Fruit fly (Drosophila melanogaster) whole organism, embryonic: ENCODE data around the gene CG43800.

Experiments
- Adf1 ChIP-seq: fragments of 200-800 bp; sonication (Bioruptor generic); IDR thresholded peaks from 2 replicates; pipeline ENCODE4 v1.3.6; 2022; ENCODE audit warnings: missing biosample characterization, missing genetic modification characterization
- Asciz ChIP-seq: fragments of 200-800 bp; sonication (Bioruptor generic); optimal IDR thresholded peaks from 2 replicates; lab custom pipeline; 2017; ENCODE audit warnings: missing biosample characterization, mild to moderate bottlenecking, missing genetic modification characterization, missing genetic modification reagents
- Blimp-1 ChIP-seq: fragments of 200-800 bp; sonication (Bioruptor generic); optimal IDR thresholded peaks from 3 replicates; lab custom pipeline; 2018; ENCODE audit warnings: missing biosample characterization, missing genetic modification characterization, mild to moderate bottlenecking, moderate library complexity, missing genetic modification reagents
- CG10543 ChIP-seq: fragments of 200-800 bp; sonication (Bioruptor generic); optimal IDR thresholded peaks from 3 replicates; lab custom pipeline; 2017; ENCODE audit warnings: missing biosample characterization, mild to moderate bottlenecking, missing genetic modification characterization, moderate library complexity
- CG10979 ChIP-seq: fragments of 200-800 bp; sonication (Bioruptor generic); optimal IDR thresholded peaks from 2 replicates; lab custom pipeline; 2018; ENCODE audit warnings: missing biosample characterization, mild to moderate bottlenecking, missing genetic modification characterization, moderate library complexity
- CG13424 ChIP-seq: fragments of 200-800 bp; sonication (Bioruptor generic); optimal IDR thresholded peaks from 2 replicates; lab custom pipeline; 2019; ENCODE audit warnings: missing biosample characterization, mild to moderate bottlenecking, missing genetic modification characterization, moderate library complexity
- CG15601 ChIP-seq: fragments of 200-800 bp; sonication (Bioruptor generic); optimal IDR thresholded peaks from 3 replicates; lab custom pipeline; 2019; ENCODE audit warnings: missing biosample characterization, mild to moderate bottlenecking, missing genetic modification characterization, moderate library complexity
- CG17361 ChIP-seq: fragments of 200-800 bp; sonication (Bioruptor generic); IDR thresholded peaks from 3 replicates; pipeline ENCODE4 v1.3.6; 2022; ENCODE audit warnings: missing biosample characterization, missing genetic modification characterization
- CG18262 ChIP-seq: fragments of 200-800 bp; optimal IDR thresholded peaks from 3 replicates; lab custom pipeline; 2019; ENCODE audit warnings: missing biosample characterization, mild to moderate bottlenecking, missing genetic modification characterization, moderate library complexity
- CG18764 ChIP-seq: fragments of 200-800 bp; sonication (Bioruptor generic); optimal IDR thresholded peaks from 3 replicates; lab custom pipeline; 2016; ENCODE audit warnings: missing biosample characterization, missing genetic modification characterization
- CG2712 ChIP-seq: fragments of 200-800 bp; optimal IDR thresholded peaks from 3 replicates; lab custom pipeline; 2019; ENCODE audit warnings: missing biosample characterization, mild to moderate bottlenecking, missing genetic modification characterization, moderate library complexity
- CG33213 ChIP-seq: fragments of 200-800 bp; sonication (Bioruptor generic); optimal IDR thresholded peaks from 3 replicates; lab custom pipeline; 2016; ENCODE audit warnings: missing biosample characterization, missing genetic modification characterization
- CG33557 ChIP-seq: fragments of 200-800 bp; sonication (Bioruptor generic); optimal IDR thresholded peaks from 2 replicates; lab custom pipeline; 2019; ENCODE audit warnings: missing biosample characterization, mild to moderate bottlenecking, missing genetic modification characterization, moderate library complexity
- CG4404 ChIP-seq: fragments of 200-800 bp; sonication (Bioruptor generic); IDR thresholded peaks from 2 replicates; pipeline ENCODE4 v1.3.6; 2022; ENCODE audit warnings: missing biosample characterization, missing genetic modification characterization
- CG4730 ChIP-seq: fragments of 200-800 bp; sonication (Bioruptor generic); IDR thresholded peaks from 2 replicates; pipeline ENCODE4 v1.3.6; 2022; ENCODE audit warnings: missing biosample characterization, missing genetic modification characterization
- CG5953 ChIP-seq: fragments of 200-800 bp; sonication (Bioruptor generic); IDR thresholded peaks from 2 replicates; pipeline ENCODE4 v1.3.6; 2022; ENCODE audit warnings: missing biosample characterization, missing genetic modification characterization
- CG6689 ChIP-seq: fragments of 200-800 bp; sonication (Bioruptor generic); IDR thresholded peaks from 2 replicates; pipeline ENCODE4 v1.3.6; 2022; ENCODE audit warnings: missing biosample characterization, missing genetic modification characterization
- CG6791 ChIP-seq: fragments of 200-800 bp; sonication (Bioruptor generic); IDR thresholded peaks from 3 replicates; pipeline ENCODE4 v1.3.6; 2022; ENCODE audit warnings: missing biosample characterization, missing genetic modification characterization; ENCODE audit not compliant: partially characterized antibody
- CG8089 ChIP-seq: fragments of 200-800 bp; sonication (Bioruptor generic); optimal IDR thresholded peaks from 3 replicates; lab custom pipeline; 2016; ENCODE audit warnings: missing biosample characterization, missing genetic modification characterization
- CG8944 ChIP-seq: fragments of 200-800 bp; sonication (Bioruptor generic); optimal IDR thresholded peaks from 3 replicates; lab custom pipeline; 2016; ENCODE audit warnings: missing biosample characterization, missing genetic modification characterization
- CG9727 ChIP-seq: fragments of 200-800 bp; sonication (Bioruptor generic); optimal IDR thresholded peaks from 3 replicates; lab custom pipeline; 2017; ENCODE audit warnings: missing biosample characterization, mild to moderate bottlenecking, missing genetic modification characterization
- Chrac-16 ChIP-seq: fragments of 200-800 bp; sonication (Bioruptor generic); optimal IDR thresholded peaks from 3 replicates; lab custom pipeline; 2016; ENCODE audit warnings: missing biosample characterization, missing genetic modification characterization
- Dip2 ChIP-seq: fragments of 200-800 bp; sonication (Bioruptor generic); IDR thresholded peaks from 2 replicates; pipeline ENCODE4 v1.3.6; 2022; ENCODE audit warnings: missing biosample characterization, missing genetic modification characterization
- Doc3 ChIP-seq: fragments of 200-800 bp; sonication (Bioruptor generic); IDR thresholded peaks from 3 replicates; pipeline ENCODE4 v1.3.6; 2022; ENCODE audit warnings: missing biosample characterization, missing genetic modification characterization; ENCODE audit not compliant: partially characterized antibody
- NK7.1 ChIP-seq: fragments of 200-800 bp; sonication (Bioruptor generic); optimal IDR thresholded peaks from 3 replicates; lab custom pipeline; 2016; ENCODE audit warnings: missing biosample characterization, missing genetic modification characterization
- TFAM ChIP-seq: fragments of 200-800 bp; sonication (Bioruptor generic); optimal IDR thresholded peaks from 2 replicates; lab custom pipeline; 2017; ENCODE audit warnings: missing biosample characterization, missing genetic modification characterization, inconsistent platforms
- Xrp1 ChIP-seq: fragments of 200-800 bp; sonication (Bioruptor generic); IDR thresholded peaks from 2 replicates; pipeline ENCODE4 v1.3.6; 2022; ENCODE audit warnings: missing biosample characterization, missing genetic modification characterization
- ato ChIP-seq: fragments of 200-800 bp; sonication (Bioruptor generic); IDR thresholded peaks from 2 replicates; pipeline ENCODE4 v1.3.6; 2022; ENCODE audit warnings: missing biosample characterization, missing genetic modification characterization; ENCODE audit not compliant: partially characterized antibody
- bsh ChIP-seq, 2 experiments: fragments of 200-800 bp; sonication (Bioruptor generic); optimal IDR thresholded peaks; 2 replicates each; lab custom pipeline; 2017 to 2018; ENCODE audit warnings: mild to moderate bottlenecking in 2 of 2, missing biosample characterization in 2 of 2, missing genetic modification characterization in 2 of 2, moderate library complexity in 1 of 2
- chinmo ChIP-seq: fragments of 200-800 bp; sonication (Bioruptor generic); IDR thresholded peaks from 4 replicates; pipeline ENCODE4 v1.3.6; 2022; ENCODE audit warnings: missing biosample characterization, missing genetic modification characterization; ENCODE audit not compliant: partially characterized antibody
- ci ChIP-seq: fragments of 200-800 bp; sonication (Bioruptor generic); IDR thresholded peaks from 3 replicates; pipeline ENCODE4 v1.3.6; 2022; ENCODE audit warnings: missing biosample characterization, missing genetic modification characterization
- da ChIP-seq: fragments of 200-800 bp; sonication (Bioruptor generic); optimal IDR thresholded peaks from 2 replicates; lab custom pipeline; 2016; ENCODE audit warnings: missing biosample characterization, missing genetic modification characterization
- dysf ChIP-seq: fragments of 200-800 bp; sonication (Bioruptor generic); IDR thresholded peaks from 3 replicates; pipeline ENCODE4 v1.3.6; 2022; ENCODE audit warnings: missing biosample characterization, missing genetic modification characterization
- fd102C ChIP-seq: fragments of 200-800 bp; sonication (Bioruptor generic); optimal IDR thresholded peaks from 2 replicates; lab custom pipeline; 2018; ENCODE audit warnings: missing biosample characterization, mild to moderate bottlenecking, missing genetic modification characterization, moderate library complexity
- fru ChIP-seq: fragments of >200 bp; optimal IDR thresholded peaks from 2 replicates; lab custom pipeline; 2017
- grau ChIP-seq: fragments of 200-800 bp; optimal IDR thresholded peaks from 3 replicates; lab custom pipeline; 2019; ENCODE audit warnings: missing biosample characterization, mild to moderate bottlenecking, missing genetic modification characterization, moderate library complexity
- lola ChIP-seq, 3 experiments: fragments of >200 bp in 2 of 3; fragments of 200-800 bp in 1 of 3; sonication (Bioruptor generic) in 1 of 3; optimal IDR thresholded peaks; 2 replicates each; lab custom pipeline; 2017 to 2019; ENCODE audit warnings: missing biosample characterization in 3 of 3, missing genetic modification characterization in 3 of 3, mild to moderate bottlenecking in 1 of 3, moderate library complexity in 1 of 3
- prd ChIP-seq, 3 experiments: fragments of >200 bp in 2 of 3; fragments of 200-800 bp in 1 of 3; sonication (Bioruptor generic) in 1 of 3; optimal IDR thresholded peaks in 2 of 3; IDR thresholded peaks in 1 of 3; 2 replicates in 2 of 3; 3 replicates in 1 of 3; pipeline versions ENCODE4 v1.3.6 to Lab custom; 2017 to 2022; ENCODE audit warnings: missing biosample characterization in 1 of 3, missing genetic modification characterization in 1 of 3
- repo ChIP-seq: fragments of 200-800 bp; sonication (Bioruptor generic); optimal IDR thresholded peaks from 2 replicates; lab custom pipeline; 2016; ENCODE audit warnings: missing biosample characterization, missing genetic modification characterization
- row ChIP-seq: fragments of 200-800 bp; sonication (Bioruptor generic); IDR thresholded peaks from 3 replicates; pipeline ENCODE4 v1.3.6; 2022; ENCODE audit warnings: missing biosample characterization, missing genetic modification characterization
- salm ChIP-seq: fragments of 200-800 bp; sonication (Bioruptor generic); optimal IDR thresholded peaks from 2 replicates; lab custom pipeline; 2018; ENCODE audit warnings: missing biosample characterization, mild to moderate bottlenecking, missing genetic modification characterization
- sens ChIP-seq: fragments of 200-800 bp; sonication (Bioruptor generic); peaks from one replicate; lab custom pipeline; 2016; ENCODE audit warnings: missing biosample characterization, missing genetic modification characterization
- tio ChIP-seq: fragments of 200-800 bp; sonication (Bioruptor generic); optimal IDR thresholded peaks from 2 replicates; lab custom pipeline; 2017; ENCODE audit warnings: missing biosample characterization, missing genetic modification characterization, inconsistent platforms
- tll ChIP-seq, 2 experiments: fragments of 200-800 bp in 1 of 2; fragments of >200 bp in 1 of 2; sonication (Bioruptor generic) in 1 of 2; optimal IDR thresholded peaks; 2 replicates each; lab custom pipeline; 2017 to 2019; ENCODE audit warnings: missing biosample characterization in 2 of 2, missing genetic modification characterization in 2 of 2, mild to moderate bottlenecking in 1 of 2, moderate library complexity in 1 of 2
- trem ChIP-seq: fragments of 200-800 bp; optimal IDR thresholded peaks from 3 replicates; lab custom pipeline; 2019; ENCODE audit warnings: missing biosample characterization, mild to moderate bottlenecking, missing genetic modification characterization, moderate library complexity
- tx ChIP-seq: fragments of 200-800 bp; sonication (Bioruptor generic); optimal IDR thresholded peaks from 2 replicates; lab custom pipeline; 2016; ENCODE audit warnings: missing biosample characterization, missing genetic modification characterization
- unc-4 ChIP-seq: fragments of 200-800 bp; sonication (Bioruptor generic); IDR thresholded peaks from 2 replicates; pipeline ENCODE4 v1.3.6; 2022; ENCODE audit warnings: missing biosample characterization, missing genetic modification characterization; ENCODE audit not compliant: partially characterized antibody
- unpg ChIP-seq: fragments of 200-800 bp; sonication (Bioruptor generic); optimal IDR thresholded peaks from 3 replicates; lab custom pipeline; 2018; ENCODE audit warnings: missing biosample characterization, mild to moderate bottlenecking, missing genetic modification characterization, moderate library complexity
- vfl ChIP-seq: fragments of 200-800 bp; sonication (Bioruptor generic); optimal IDR thresholded peaks from 2 replicates; lab custom pipeline; 2016; ENCODE audit warnings: missing biosample characterization, missing genetic modification characterization

The CG43800 gene

dm6 chr2L:7277562-7278255 is 45.1 kb upstream of the CG43800 start (continued):
- TF ChIP-seq unpg (GFP tag; lab: Kevin White, UChicago) (no peak), CG18764 (GFP tag; lab: Kevin White, UChicago) (peak; percentile 14), vfl (GFP tag; lab: Kevin White, UChicago) (no peak), prd (optimal IDR thresholded peaks at IDR 0.05; lab: Kevin White, UChicago) (no peak), prd (GFP tag; IDR thresholded peaks at IDR 0.05; lab: Robert Waterston, UW) (peak; percentile 57; the same call in 1 of the 3 replicates), bsh (GFP tag; optimal IDR thresholded peaks at IDR 0.05; lab: Kevin White, UChicago) (no peak), Chrac-16 (peak; percentile 5), TFAM (GFP tag; lab: Kevin White, UChicago) (no peak), Dip2 (GFP tag; lab: Robert Waterston, UW) (no peak), sens (GFP tag; lab: Kevin White, UChicago) (peak; percentile 71), da (GFP tag; lab: Kevin White, UChicago) (no peak), Asciz (GFP tag; lab: Kevin White, UChicago) (peak; percentile 8), CG33557 (GFP tag; lab: Kevin White, UChicago) (peak; percentile 3), CG2712 (peak; percentile 23), CG9727 (GFP tag; lab: Kevin White, UChicago) (peak; percentile 23), CG15601 (peak; percentile 53), fd102C (peak; percentile 32), CG8089 (peak; percentile 13), CG5953 (no peak), CG18262 (tag; lab: Kevin White, UChicago) (peak; percentile 41), tll (GFP tag; optimal IDR thresholded peaks at IDR 0.05; lab: Kevin White, UChicago) (peak in 1 of 2 experiments; percentile 35), trem (peak; percentile 5), lola (GFP tag; optimal IDR thresholded peaks at IDR 0.05; lab: Kevin White, UChicago) (peak in 1 of 3 experiments; percentile 35), Xrp1 (peak; percentile 23; the same call in 1 of the 2 replicates), CG10979 (peak; percentile 46), CG17361 (GFP tag; lab: Robert Waterston, UW) (0 out of 3 replicates have a peak, but pooled peaks have one; percentile 30), grau (tag; lab: Kevin White, UChicago) (no peak), tio (GFP tag; lab: Kevin White, UChicago) (peak; percentile 5), CG4404 (GFP tag; lab: Robert Waterston, UW) (0 out of 2 replicates have a peak, but pooled peaks have one; percentile 23), row (0 out of 3 replicates have a peak, but pooled peaks have one; percentile 21), fru (lab: Kevin White, UChicago) (no peak), CG33213 (GFP tag; lab: Kevin White, UChicago) (no peak), salm (no peak), CG4730 (GFP tag; lab: Robert Waterston, UW) (no peak), CG8944 (GFP tag; lab: Kevin White, UChicago) (no peak), tx (no peak), dysf (GFP tag; lab: Robert Waterston, UW) (no peak)
- TF ChIP-seq, all 482 proteins: peak for 38

dm6 chr2L:7277017-7277416 is 44.4 kb upstream of the CG43800 start, which contains the start of gene Wnt4:
TSS of gene Wnt4 (minus strand) at chr2L:7277171.
- no peak for TF ChIP-seq NK7.1 (GFP tag; lab: Kevin White, UChicago)
- peak; percentile 35; the same call in 1 of the 2 replicates for TF ChIP-seq ato (GFP tag; lab: Robert Waterston, UW)
- TF ChIP-seq Doc3 = 0 out of 3 replicates have a peak, but pooled peaks have one; percentile 22
- TF ChIP-seq chinmo = 0 out of 4 replicates have a peak, but pooled peaks have one; percentile 27
- TF ChIP-seq CG6791 (GFP tag; lab: Robert Waterston, UW) = peak; percentile 61; the same call in 1 of the 3 replicates
- peak; percentile 79 for TF ChIP-seq ci (GFP tag; lab: Robert Waterston, UW)
- TF ChIP-seq sens (GFP tag; lab: Kevin White, UChicago) = peak; percentile 84
- TF ChIP-seq unc-4 (GFP tag; lab: Robert Waterston, UW) = 0 out of 2 replicates have a peak, but pooled peaks have one; percentile 24
- peak; percentile 40; the same call in 1 of the 2 replicates for TF ChIP-seq Adf1 (GFP tag; lab: Robert Waterston, UW)
- TF ChIP-seq CG6689 = 0 out of 2 replicates have a peak, but pooled peaks have one; percentile 9
- no peak for TF ChIP-seq CG13424 (tag; lab: Kevin White, UChicago)
- TF ChIP-seq Blimp-1 (GFP tag; lab: Kevin White, UChicago) = peak; percentile 77
- peak; percentile 26 for TF ChIP-seq CG10543 (GFP tag; lab: Kevin White, UChicago)
- peak; percentile 5 for TF ChIP-seq repo
- peak; percentile 23 for TF ChIP-seq CG8089
